Worm (Caenorhabditis elegans): ENCODE results near the gene Y44A6B.3.

Gene Y44A6B.3

DNA sequence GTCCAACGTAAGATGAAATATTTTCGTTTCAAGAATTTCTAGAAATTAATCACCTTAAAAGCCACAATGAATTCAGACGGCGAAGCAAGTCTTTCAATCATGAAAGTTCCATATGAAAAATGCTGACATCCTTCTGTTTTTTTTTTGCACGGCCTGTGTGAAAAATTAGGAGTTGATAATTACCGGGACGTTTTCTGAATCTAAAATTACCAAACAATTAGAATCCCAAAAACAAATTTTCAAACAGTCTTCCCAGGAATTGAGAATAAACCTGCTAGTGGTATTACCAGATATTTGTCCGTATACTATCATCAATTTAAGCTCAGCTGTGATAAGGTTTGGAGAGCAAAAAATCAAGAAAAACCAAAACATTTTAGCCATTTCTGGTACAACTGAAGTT, at the start of gene Y44A6B.3:
Gene Y44A6B.3, minus strand, starts transcription at position 101 of the 400 bp plus-strand sequence.
- no peak for TF ChIP-seq dao-5 (tag; optimal IDR thresholded peaks at IDR 0.05)
- TF ChIP-seq W03F9.2 (tag; optimal IDR thresholded peaks at IDR 0.05): no peak
- TF ChIP-seq him-1 (tag; optimal IDR thresholded peaks at IDR 0.05): no peak

DNA sequence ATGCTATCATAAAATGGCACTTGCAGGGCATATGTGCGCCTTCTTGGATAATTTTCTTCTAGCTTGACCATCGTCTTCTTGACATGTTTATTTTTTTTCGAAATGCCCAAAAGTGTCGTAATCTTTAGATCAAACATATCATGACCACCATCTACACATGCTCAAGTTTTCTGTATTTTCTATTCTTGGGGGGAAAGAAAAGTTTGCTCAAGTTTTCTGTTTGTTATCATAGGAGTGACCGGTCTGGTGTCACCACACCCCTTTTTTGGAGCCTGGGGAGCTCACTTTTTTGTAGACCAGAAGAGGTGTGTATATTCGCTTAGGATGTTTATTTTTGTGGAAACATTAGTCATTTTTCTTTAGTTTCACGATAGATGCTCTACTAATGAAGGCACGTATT, 47.1 kb upstream of the Y44A6B.3 start, which contains the start of gene klf-2:
Gene klf-2, plus strand, starts transcription at position 301 of the 400 bp plus-strand sequence.
- TF ChIP-seq dao-5 (tag; optimal IDR thresholded peaks at IDR 0.05) (no peak), W03F9.2 (tag; optimal IDR thresholded peaks at IDR 0.05) (no peak), him-1 (tag; optimal IDR thresholded peaks at IDR 0.05) (no peak)

DNA sequence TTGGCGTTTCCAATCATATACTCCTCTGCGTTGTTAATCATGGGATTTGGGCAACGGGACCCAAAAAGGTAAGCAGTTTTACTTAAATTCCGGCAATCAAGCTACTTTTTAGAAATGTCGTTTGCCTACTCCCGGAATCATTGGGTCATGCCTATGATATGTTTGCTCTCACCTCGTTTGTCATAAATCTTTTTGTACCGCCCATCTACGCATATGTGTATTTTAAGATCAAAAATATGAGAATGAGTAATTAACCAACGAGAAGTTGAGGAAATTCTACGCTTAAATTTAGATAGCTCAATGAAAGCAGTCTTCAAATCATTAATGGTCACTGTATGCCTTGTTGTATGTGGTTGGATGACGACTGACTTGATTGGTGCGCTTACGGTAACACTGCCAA, 44.1 kb upstream of the Y44A6B.3 start:
- no peak for TF ChIP-seq W03F9.2 (tag; optimal IDR thresholded peaks at IDR 0.05)
- TF ChIP-seq him-1 (tag; optimal IDR thresholded peaks at IDR 0.05): no peak
- TF ChIP-seq dao-5 (tag; optimal IDR thresholded peaks at IDR 0.05): no peak

DNA sequence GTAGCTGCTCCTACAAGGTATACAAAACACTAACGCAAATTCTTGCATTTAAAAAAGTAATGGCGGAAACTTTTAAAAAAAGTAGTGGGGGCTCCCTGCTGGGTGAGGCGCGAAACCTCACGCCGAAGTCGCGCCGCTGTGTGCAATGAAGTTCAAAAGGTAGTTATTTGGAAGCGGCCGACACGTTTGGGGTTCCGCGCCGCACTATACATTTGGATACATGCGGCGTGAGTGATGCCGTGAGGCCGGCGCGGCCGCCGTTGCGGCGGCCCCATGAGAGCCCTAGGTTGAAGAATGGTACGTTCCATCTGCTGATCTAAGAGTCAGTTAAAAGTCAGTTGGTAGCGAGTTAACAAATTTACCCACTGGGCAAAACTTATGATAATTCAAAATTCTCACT, 43.6 kb upstream of the Y44A6B.3 start:
- no peak for TF ChIP-seq W03F9.2 (tag; optimal IDR thresholded peaks at IDR 0.05)
- TF ChIP-seq dao-5 (tag; optimal IDR thresholded peaks at IDR 0.05): no peak

DNA sequence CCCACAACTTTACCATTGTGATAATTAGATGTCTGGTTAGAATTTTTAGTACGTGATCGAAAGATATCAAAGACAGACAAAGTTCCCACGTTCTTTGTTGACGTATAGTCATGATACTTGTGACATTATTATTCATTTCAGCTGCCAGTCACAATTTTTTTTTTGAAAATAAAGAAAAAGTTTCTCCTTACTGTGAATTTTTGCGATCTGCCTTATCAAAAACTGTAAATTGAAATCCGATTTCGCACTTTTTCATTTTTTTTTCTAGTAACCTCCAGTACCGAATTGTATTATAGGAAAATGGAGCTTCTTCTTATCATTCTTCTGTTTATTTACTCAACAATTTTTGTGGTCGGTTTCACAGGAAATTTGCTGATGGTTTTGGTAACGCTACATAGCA, 42.9 kb upstream of the Y44A6B.3 start, which contains the start of gene srsx-35:
Gene srsx-35, plus strand, starts transcription at position 301 of the 400 bp plus-strand sequence.
- TF ChIP-seq him-1 (tag; optimal IDR thresholded peaks at IDR 0.05) (no peak), dao-5 (tag; optimal IDR thresholded peaks at IDR 0.05) (no peak), W03F9.2 (tag; optimal IDR thresholded peaks at IDR 0.05) (no peak)

DNA sequence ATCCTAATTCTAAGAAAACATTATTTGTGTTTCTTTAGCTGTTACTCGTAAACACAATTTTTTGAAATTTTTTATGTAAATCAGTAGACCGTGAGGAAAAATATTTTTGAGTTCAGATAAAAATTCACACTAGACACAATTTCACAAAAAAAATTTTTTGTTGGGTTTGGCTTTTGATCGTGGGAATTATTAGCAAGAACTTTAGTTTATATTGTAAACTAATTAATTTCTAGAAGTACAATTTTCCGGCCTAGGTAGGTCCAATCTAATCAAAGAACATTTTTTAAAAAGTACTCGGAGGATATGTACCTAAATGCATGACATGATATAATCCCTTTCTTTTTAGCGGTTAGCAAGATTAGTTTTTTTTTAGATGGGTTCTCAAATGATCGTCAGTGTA, 41.9 kb upstream of the Y44A6B.3 start:
- TF ChIP-seq him-1 (tag; optimal IDR thresholded peaks at IDR 0.05): no peak
- TF ChIP-seq dao-5 (tag; optimal IDR thresholded peaks at IDR 0.05): no peak
- TF ChIP-seq W03F9.2 (tag; optimal IDR thresholded peaks at IDR 0.05): no peak

DNA sequence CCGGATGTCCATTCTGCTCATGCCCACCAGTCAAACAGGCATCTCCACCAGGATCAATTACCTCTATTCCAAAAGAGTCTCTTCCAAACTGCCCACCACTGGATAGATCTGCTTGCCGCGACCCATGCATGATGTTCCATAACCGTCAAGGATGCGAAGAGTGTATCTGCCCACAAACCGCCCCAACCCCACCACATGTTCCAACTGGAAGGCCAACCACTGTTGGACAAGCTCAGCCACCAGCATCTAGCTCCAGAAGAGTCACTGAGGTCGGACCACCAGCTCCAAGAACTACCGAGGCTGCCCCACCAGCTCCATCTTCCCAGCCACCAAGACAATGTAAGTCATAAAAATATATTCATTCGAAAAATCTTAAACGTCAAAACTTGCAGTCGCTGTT, 32.4 kb upstream of the Y44A6B.3 start:
- TF ChIP-seq W03F9.2 (tag; optimal IDR thresholded peaks at IDR 0.05) (no peak), dao-5 (tag; optimal IDR thresholded peaks at IDR 0.05) (no peak), him-1 (tag; optimal IDR thresholded peaks at IDR 0.05) (no peak)

DNA sequence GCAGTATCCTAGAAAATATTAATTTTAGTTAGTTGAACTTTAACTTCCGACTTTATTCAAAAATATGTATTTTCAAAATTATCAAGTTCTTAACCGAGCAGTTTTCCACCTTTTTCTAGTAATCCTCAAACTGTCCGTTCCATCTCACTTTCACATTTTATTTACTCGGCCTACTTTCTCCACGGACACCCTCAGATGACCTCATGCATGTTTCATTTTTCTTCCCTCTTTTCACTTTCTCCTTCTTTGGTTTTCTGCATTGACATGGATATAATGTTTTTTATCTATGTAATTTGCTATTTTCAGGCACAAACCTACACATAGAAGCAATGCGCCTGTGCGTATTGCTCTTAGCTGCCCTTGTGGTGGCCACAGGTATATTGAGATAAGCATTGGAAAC, 28.7 kb upstream of the Y44A6B.3 start, which contains the start of gene mlt-11:
Gene mlt-11, plus strand, starts transcription at position 301 of the 400 bp plus-strand sequence.
- TF ChIP-seq W03F9.2 (tag; optimal IDR thresholded peaks at IDR 0.05) (no peak), dao-5 (tag; optimal IDR thresholded peaks at IDR 0.05) (no peak), him-1 (tag; optimal IDR thresholded peaks at IDR 0.05) (no peak)

DNA sequence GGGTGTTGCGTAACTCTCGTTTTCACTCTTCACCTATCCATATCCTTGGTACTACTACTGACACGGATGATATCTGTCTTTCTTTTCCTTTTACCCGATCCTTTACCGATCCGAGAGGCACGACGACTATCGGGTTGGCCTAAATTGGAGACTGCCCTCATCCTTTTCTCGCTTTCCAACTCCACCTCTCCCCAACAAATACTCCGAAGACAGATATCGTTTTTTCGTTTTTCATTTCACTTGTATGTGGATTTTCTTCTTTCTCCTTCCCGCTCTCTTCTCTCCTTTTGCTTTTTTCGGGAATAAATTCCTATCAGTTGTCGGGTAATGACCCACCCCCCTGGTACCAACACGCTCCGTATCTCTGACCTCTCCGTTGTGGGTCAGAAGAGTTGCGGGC, 26.7 kb upstream of the Y44A6B.3 start:
- TF ChIP-seq him-1 (tag; optimal IDR thresholded peaks at IDR 0.05): no peak
- TF ChIP-seq dao-5 (tag; optimal IDR thresholded peaks at IDR 0.05): no peak
- no peak for TF ChIP-seq W03F9.2 (tag; optimal IDR thresholded peaks at IDR 0.05)

DNA sequence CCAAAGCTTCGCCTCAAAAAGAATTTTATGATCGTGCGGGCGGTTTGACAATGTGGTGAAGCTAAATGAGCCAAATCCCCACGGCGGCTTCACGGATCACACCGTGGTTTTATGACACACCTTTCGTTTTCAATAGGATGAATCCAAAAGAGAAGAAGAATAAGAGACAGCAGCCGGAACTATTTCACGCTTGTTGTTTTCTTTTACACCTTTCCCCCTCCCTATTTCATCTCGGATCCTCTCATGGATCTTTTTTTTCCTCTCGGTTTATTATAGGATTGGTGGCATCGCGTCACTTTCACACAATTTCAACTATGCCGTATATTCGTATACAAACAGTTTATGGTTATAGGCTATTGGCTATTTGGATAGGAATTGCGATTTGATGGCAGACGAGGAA, 25.5 kb upstream of the Y44A6B.3 start:
- TF ChIP-seq W03F9.2 (tag; optimal IDR thresholded peaks at IDR 0.05) (no peak), dao-5 (tag; optimal IDR thresholded peaks at IDR 0.05) (no peak)

DNA sequence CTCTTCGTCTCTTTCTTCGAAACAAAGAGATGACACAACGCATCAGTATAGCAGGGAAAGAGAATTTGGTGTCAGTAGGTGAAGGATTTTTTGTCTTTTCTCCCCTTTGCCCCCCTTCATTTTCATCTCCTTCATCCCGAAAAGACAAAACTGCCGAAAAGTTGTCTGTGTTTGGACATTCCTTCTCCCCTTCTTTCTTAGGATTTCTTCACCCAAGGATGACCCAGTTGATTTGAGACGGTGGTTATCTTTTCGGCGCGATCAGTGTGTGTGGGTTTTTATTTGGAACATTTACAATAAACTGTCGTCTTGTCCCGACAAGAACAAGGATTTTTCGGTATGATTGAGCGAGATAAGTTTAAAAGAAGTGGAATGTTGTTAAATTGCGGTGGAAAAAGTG, 24.2 kb upstream of the Y44A6B.3 start:
- TF ChIP-seq W03F9.2 (tag; optimal IDR thresholded peaks at IDR 0.05) (no peak), dao-5 (tag; optimal IDR thresholded peaks at IDR 0.05) (no peak), him-1 (tag; optimal IDR thresholded peaks at IDR 0.05) (no peak)

DNA sequence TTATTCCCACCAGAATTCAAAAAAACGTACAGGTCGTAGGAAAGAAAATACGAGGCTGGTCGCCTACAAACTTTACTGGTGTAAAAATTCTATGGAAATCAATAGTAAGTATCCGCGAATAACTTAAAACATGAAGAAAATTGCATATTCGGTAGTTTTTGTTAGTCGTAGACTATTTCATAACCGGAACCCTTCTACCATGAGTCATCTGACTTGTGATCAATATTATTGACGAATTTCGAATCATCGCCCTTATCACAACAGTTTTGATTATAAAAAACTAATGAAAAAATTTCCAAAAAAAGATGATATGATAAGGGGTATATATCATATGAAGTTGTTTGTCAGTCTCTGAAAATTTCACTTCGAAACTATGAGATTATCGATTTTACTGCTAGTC, 21.8 kb upstream of the Y44A6B.3 start, which contains the start of gene W01F3.2:
Gene W01F3.2, plus strand, starts transcription at position 301 of the 400 bp plus-strand sequence.
- no peak for TF ChIP-seq him-1 (tag; optimal IDR thresholded peaks at IDR 0.05)
- no peak for TF ChIP-seq W03F9.2 (tag; optimal IDR thresholded peaks at IDR 0.05)
- no peak for TF ChIP-seq dao-5 (tag; optimal IDR thresholded peaks at IDR 0.05)

DNA sequence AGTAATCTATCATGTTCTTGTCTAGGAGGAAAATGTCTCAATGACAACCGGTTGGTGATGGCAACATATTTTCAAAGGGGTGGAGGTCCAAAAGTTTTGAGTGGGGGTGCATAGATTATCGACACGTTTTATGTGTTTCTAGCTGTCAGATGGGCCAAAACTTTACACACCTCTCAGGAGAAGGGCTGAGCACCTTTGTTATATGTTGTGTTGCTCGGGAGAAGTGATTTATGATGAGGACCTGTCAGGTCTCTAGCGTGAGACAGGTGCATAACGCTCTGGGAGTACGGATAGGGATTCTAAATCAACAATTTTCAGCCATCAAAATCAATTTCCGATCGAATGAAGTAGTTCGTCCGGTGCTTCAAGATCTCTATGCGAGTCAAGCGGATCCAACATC, 18.4 kb upstream of the Y44A6B.3 start:
- TF ChIP-seq W03F9.2 (tag; optimal IDR thresholded peaks at IDR 0.05) (no peak), dao-5 (tag; optimal IDR thresholded peaks at IDR 0.05) (no peak), him-1 (tag; optimal IDR thresholded peaks at IDR 0.05) (no peak)

DNA sequence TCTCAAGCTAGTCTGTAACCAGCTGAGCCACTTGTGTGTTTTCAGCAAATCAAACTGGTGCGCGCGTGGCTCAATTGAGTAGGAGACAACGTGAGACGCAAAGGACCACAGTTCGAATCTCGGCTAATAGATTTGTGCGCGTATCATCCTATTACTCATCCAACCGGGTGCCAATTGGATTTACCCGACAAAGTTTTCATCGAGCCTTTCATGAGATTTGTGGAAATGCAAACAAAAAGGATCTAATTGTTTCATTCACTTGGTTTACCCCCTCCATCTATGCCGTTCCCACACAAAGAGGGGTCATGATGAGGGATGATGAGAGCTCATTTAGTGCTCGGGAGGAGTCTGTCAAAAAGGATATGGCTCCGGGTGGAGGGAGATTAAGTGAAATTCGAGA, 16.9 kb upstream of the Y44A6B.3 start:
- TF ChIP-seq W03F9.2 (tag; optimal IDR thresholded peaks at IDR 0.05) (no peak), dao-5 (tag; optimal IDR thresholded peaks at IDR 0.05) (no peak), him-1 (tag; optimal IDR thresholded peaks at IDR 0.05) (no peak)

DNA sequence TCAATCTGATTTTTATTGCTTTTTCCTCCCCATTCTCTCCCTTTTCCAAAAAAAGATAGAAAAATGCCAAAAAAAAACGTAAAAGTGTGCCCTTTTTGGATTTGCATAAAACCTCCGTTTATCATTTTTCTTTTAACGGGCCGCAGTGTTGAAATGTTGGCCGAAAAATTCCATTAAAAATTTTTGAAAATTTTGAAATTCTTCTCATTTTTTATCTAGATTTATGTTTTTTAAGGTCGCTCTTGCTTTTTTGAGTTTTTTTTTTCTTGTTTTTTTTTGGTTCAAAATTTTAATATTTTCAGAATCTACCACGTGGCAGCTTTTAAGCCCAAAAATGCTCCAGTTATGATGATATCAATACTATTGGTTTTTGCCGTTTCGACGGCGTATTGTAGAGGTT, 16.1 kb upstream of the Y44A6B.3 start, which contains the start of gene mnr-1:
Gene mnr-1, plus strand, starts transcription at position 301 of the 400 bp plus-strand sequence.
- no peak for TF ChIP-seq dao-5 (tag; optimal IDR thresholded peaks at IDR 0.05)
- TF ChIP-seq W03F9.2 (tag; optimal IDR thresholded peaks at IDR 0.05): no peak
- TF ChIP-seq him-1 (tag; optimal IDR thresholded peaks at IDR 0.05): no peak

Data from whole organism, L4/young adult.